Fruit fly (Drosophila melanogaster) whole organism, embryonic: ENCODE measurements around the gene CG5181.

Experiments used
- CG3163 ChIP-seq: fragments of 200-800 bp; sonication (Bioruptor generic); optimal IDR thresholded peaks from 3 replicates; lab custom pipeline; 2016; ENCODE audit warnings: missing biosample characterization, missing genetic modification characterization
- CG42726 ChIP-seq: fragments of 200-800 bp; sonication (Bioruptor generic); IDR thresholded peaks from 2 replicates; pipeline ENCODE4 v1.3.6; 2022; ENCODE audit warnings: missing biosample characterization, missing genetic modification characterization; ENCODE audit not compliant: partially characterized antibody
- CG7372 ChIP-seq: fragments of 200-800 bp; sonication (Bioruptor generic); IDR thresholded peaks from 2 replicates; pipeline ENCODE4 v1.3.6; 2022; ENCODE audit warnings: missing biosample characterization, missing genetic modification characterization
- CoRest ChIP-seq: fragments of 200-800 bp; sonication (Bioruptor generic); optimal IDR thresholded peaks from 3 replicates; lab custom pipeline; 2018; ENCODE audit warnings: missing biosample characterization, mild to moderate bottlenecking, missing genetic modification characterization, moderate library complexity
- Dbx ChIP-seq: fragments of 200-800 bp; sonication (Bioruptor generic); IDR thresholded peaks from 3 replicates; pipeline ENCODE4 v1.3.6; 2022; ENCODE audit warnings: missing biosample characterization, missing genetic modification characterization
- Deaf1 ChIP-seq: fragments of 200-800 bp; optimal IDR thresholded peaks from 3 replicates; lab custom pipeline; 2019; ENCODE audit warnings: missing biosample characterization, mild to moderate bottlenecking, missing genetic modification characterization, moderate library complexity
- HLH3B ChIP-seq: fragments of 200-800 bp; sonication (Bioruptor generic); IDR thresholded peaks from 2 replicates; pipeline ENCODE4 v1.3.6; 2022; ENCODE audit warnings: missing biosample characterization, missing genetic modification characterization
- Nf-YA ChIP-seq: fragments of 200-800 bp; sonication (Bioruptor generic); IDR thresholded peaks from 2 replicates; pipeline ENCODE4 v1.3.6; 2022; ENCODE audit warnings: missing biosample characterization, missing genetic modification characterization
- Nf-YC ChIP-seq: fragments of 200-800 bp; optimal IDR thresholded peaks from 3 replicates; lab custom pipeline; 2019; ENCODE audit warnings: missing biosample characterization, mild to moderate bottlenecking, missing genetic modification characterization, moderate library complexity
- Ptx1 ChIP-seq: fragments of 200-800 bp; sonication (Bioruptor generic); IDR thresholded peaks from 2 replicates; pipeline ENCODE4 v1.3.6; 2022; ENCODE audit warnings: missing biosample characterization, missing genetic modification characterization
- Six4 ChIP-seq: fragments of 200-800 bp; sonication (Bioruptor generic); optimal IDR thresholded peaks from 2 replicates; lab custom pipeline; 2016; ENCODE audit warnings: missing biosample characterization, missing genetic modification characterization
- Taf1 ChIP-seq: fragments of 200-800 bp; sonication (Bioruptor generic); IDR thresholded peaks from 2 replicates; pipeline ENCODE4 v1.3.6; 2022; ENCODE audit warnings: missing biosample characterization, missing genetic modification characterization
- bowl ChIP-seq: fragments of 200-800 bp; sonication (Bioruptor generic); IDR thresholded peaks from 2 replicates; pipeline ENCODE4 v1.3.6; 2022; ENCODE audit warnings: missing biosample characterization, missing genetic modification characterization
- ci ChIP-seq: fragments of 200-800 bp; sonication (Bioruptor generic); IDR thresholded peaks from 3 replicates; pipeline ENCODE4 v1.3.6; 2022; ENCODE audit warnings: missing biosample characterization, missing genetic modification characterization
- ewg ChIP-seq: fragments of 200-800 bp; sonication (Bioruptor generic); optimal IDR thresholded peaks from 3 replicates; lab custom pipeline; 2017; ENCODE audit warnings: mild to moderate bottlenecking, missing biosample characterization, missing genetic modification reagents, missing genetic modification characterization
- gem ChIP-seq: fragments of 200-800 bp; sonication (Bioruptor generic); optimal IDR thresholded peaks from 2 replicates; lab custom pipeline; 2019; ENCODE audit warnings: missing biosample characterization, mild to moderate bottlenecking, missing genetic modification characterization, moderate library complexity
- hkb ChIP-seq, 2 experiments: fragments of 200-800 bp in 1 of 2; fragments of >200 bp in 1 of 2; sonication (Bioruptor generic) in 1 of 2; IDR thresholded peaks in 1 of 2; optimal IDR thresholded peaks in 1 of 2; 2 replicates each; pipeline versions ENCODE4 v1.3.6 to Lab custom; 2017 to 2022; ENCODE audit warnings: missing biosample characterization in 1 of 2, missing genetic modification characterization in 1 of 2
- insv ChIP-seq, 2 experiments: fragments of 200-800 bp; sonication (Bioruptor generic); optimal IDR thresholded peaks; 3 replicates each; lab custom pipeline; 2016 to 2018; ENCODE audit warnings: missing biosample characterization in 2 of 2, missing genetic modification characterization in 2 of 2
- ken ChIP-seq: fragments of 200-800 bp; sonication (Bioruptor generic); IDR thresholded peaks from 3 replicates; pipeline ENCODE4 v1.3.6; 2022; ENCODE audit warnings: missing biosample characterization, missing genetic modification characterization
- row ChIP-seq: fragments of 200-800 bp; sonication (Bioruptor generic); IDR thresholded peaks from 3 replicates; pipeline ENCODE4 v1.3.6; 2022; ENCODE audit warnings: missing biosample characterization, missing genetic modification characterization
- run ChIP-seq: fragments of 200-800 bp; sonication (Bioruptor generic); optimal IDR thresholded peaks from 3 replicates; lab custom pipeline; 2018; ENCODE audit warnings: missing biosample characterization, mild to moderate bottlenecking, missing genetic modification characterization
- sens ChIP-seq: fragments of 200-800 bp; sonication (Bioruptor generic); peaks from one replicate; lab custom pipeline; 2016; ENCODE audit warnings: missing biosample characterization, missing genetic modification characterization
- sisA ChIP-seq: fragments of 200-800 bp; sonication (Bioruptor generic); IDR thresholded peaks from 2 replicates; pipeline ENCODE4 v1.3.6; 2022; ENCODE audit warnings: missing biosample characterization, missing genetic modification characterization
- tgo ChIP-seq: fragments of 200-800 bp; sonication (Bioruptor generic); IDR thresholded peaks from 3 replicates; pipeline ENCODE4 v1.3.6; 2022; ENCODE audit warnings: missing biosample characterization, missing genetic modification characterization

CG5181 gene

dm6 chr2L:7376157-7376556, 33.5 kb downstream of the CG5181 start (continued):
- TF ChIP-seq CoRest (peak; percentile 4), Taf1 (GFP tag; lab: Robert Waterston, UW) (no peak), tgo (GFP tag; lab: Robert Waterston, UW) (peak; percentile 51; the same call in 2 of the 3 replicates), ken (GFP tag; lab: Robert Waterston, UW) (0 out of 3 replicates have a peak, but pooled peaks have one; percentile 47), Ptx1 (peak; percentile 60), row (GFP tag; lab: Robert Waterston, UW) (peak; percentile 63), sisA (peak; percentile 50), Nf-YA (GFP tag; lab: Robert Waterston, UW) (0 out of 2 replicates have a peak, but pooled peaks have one; percentile 7), insv (GFP tag; optimal IDR thresholded peaks at IDR 0.05; lab: Kevin White, UChicago) (no peak), HLH3B (peak; percentile 75), bowl (no peak), ci (GFP tag; lab: Robert Waterston, UW) (peak; percentile 63; the same call in 2 of the 3 replicates), gem (tag; lab: Kevin White, UChicago) (peak; percentile 63), run (peak; percentile 40), sens (peak; percentile 80), hkb (optimal IDR thresholded peaks at IDR 0.05; lab: Kevin White, UChicago) (no peak), hkb (GFP tag; IDR thresholded peaks at IDR 0.05; lab: Robert Waterston, UW) (peak; percentile 77), CG3163 (no peak)

- TF ChIP-seq Six4 (GFP tag; lab: Kevin White, UChicago): no peak
- no peak for TF ChIP-seq Dbx (GFP tag; lab: Robert Waterston, UW)
- TF ChIP-seq Deaf1 (tag; lab: Kevin White, UChicago): peak; percentile 83
These were observed 46.5 kb downstream of the CG5181 start, which contains the start of gene Wnt10 for dm6 chr2L:7363079-7363478. Gene Wnt10 (plus strand): TSS chr2L:7363379.

DNA sequence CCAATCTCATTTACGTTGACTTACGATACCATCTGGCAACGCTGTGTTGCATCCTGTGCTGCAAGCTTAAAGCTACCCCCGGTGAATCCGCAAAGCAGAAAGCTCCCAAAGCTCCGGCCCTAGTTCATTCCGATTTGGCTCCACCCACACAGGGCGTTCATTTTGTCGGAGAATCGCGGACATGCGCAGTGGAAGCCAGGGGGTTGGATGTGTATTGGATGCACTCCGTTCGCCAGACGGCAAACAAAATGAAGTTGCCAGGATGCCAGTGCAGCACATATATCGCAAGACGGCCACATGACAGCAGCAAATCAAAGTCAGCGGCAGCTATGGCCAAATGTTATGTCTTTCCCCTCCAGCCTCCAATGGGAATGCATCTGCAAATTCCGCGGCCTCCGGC, 50.8 kb downstream of the CG5181 start:
- TF ChIP-seq Deaf1 (tag; lab: Kevin White, UChicago) (peak; percentile 6), Nf-YC (tag; lab: Kevin White, UChicago) (peak; percentile 74), ewg (GFP tag; lab: Kevin White, UChicago) (peak; percentile 78), CG7372 (no peak), CG42726 (GFP tag; lab: Robert Waterston, UW) (no peak)
- TF ChIP-seq, all 482 proteins: peak for 3
